Fruit fly (Drosophila melanogaster): Measurements from ENCODE around the gene Atg16.

Atg16 gene

dm6 chr3R:29857228-29857627, 22.3 kb upstream of the Atg16 start, which contains the start of gene dgt1 (continued):
- no peak for TF ChIP-seq CG14050 (GFP tag; IDR thresholded peaks at IDR 0.05)
- TF ChIP-seq CG12659 (GFP tag; optimal IDR thresholded peaks at IDR 0.05) = no peak
- peak; percentile 95 for TF ChIP-seq MESR4 (GFP tag; optimal IDR thresholded peaks at IDR 0.05)
- no peak for TF ChIP-seq seq (GFP tag; IDR thresholded peaks at IDR 0.05)
- no peak for TF ChIP-seq CG13296 (GFP tag; optimal IDR thresholded peaks at IDR 0.05)
- no peak for TF ChIP-seq inv (GFP tag; IDR thresholded peaks at IDR 0.05; ENCODE audit: partially characterized antibody)
- peak; percentile 93 for TF ChIP-seq Dp (GFP tag; optimal IDR thresholded peaks at IDR 0.05)
- peak; percentile 80 for TF ChIP-seq YL-1 (GFP tag; optimal IDR thresholded peaks at IDR 0.05)
- TF ChIP-seq hb (GFP tag; IDR thresholded peaks at IDR 0.05; ENCODE audit: partially characterized antibody) = no peak
- TF ChIP-seq dimm (GFP tag; IDR thresholded peaks at IDR 0.05) = no peak
- no peak for TF ChIP-seq CG18619 (GFP tag; optimal IDR thresholded peaks at IDR 0.05)
- no peak for TF ChIP-seq CG10543 (GFP tag; optimal IDR thresholded peaks at IDR 0.05)
- TF ChIP-seq dysf (GFP tag; IDR thresholded peaks at IDR 0.05) = no peak
- TF ChIP-seq wdn (GFP tag; IDR thresholded peaks at IDR 0.05) = no peak
- TF ChIP-seq trh (GFP tag; optimal IDR thresholded peaks at IDR 0.05) = no peak
- TF ChIP-seq da (GFP tag; optimal IDR thresholded peaks at IDR 0.05) = no peak
- TF ChIP-seq Antp (GFP tag; optimal IDR thresholded peaks at IDR 0.05) = no peak
- TF ChIP-seq lov (optimal IDR thresholded peaks at IDR 0.05) = no peak
- no peak for TF ChIP-seq lov (GFP tag; IDR thresholded peaks at IDR 0.05)
- TF ChIP-seq sens (GFP tag) = no peak
- no peak for TF ChIP-seq Adf1 (GFP tag; IDR thresholded peaks at IDR 0.05)
- no peak for TF ChIP-seq Hand (GFP tag; optimal IDR thresholded peaks at IDR 0.05)
- TF ChIP-seq CG7556 (GFP tag; optimal IDR thresholded peaks at IDR 0.05) = no peak
- TF ChIP-seq lbe (GFP tag; optimal IDR thresholded peaks at IDR 0.05) = no peak
- no peak for TF ChIP-seq CG7928 (GFP tag; optimal IDR thresholded peaks at IDR 0.05)
- no peak for TF ChIP-seq CG1647 (GFP tag; optimal IDR thresholded peaks at IDR 0.05)
- TF ChIP-seq Fer1 (GFP tag; optimal IDR thresholded peaks at IDR 0.05) = no peak
- no peak for TF ChIP-seq ab (GFP tag; optimal IDR thresholded peaks at IDR 0.05)
- TF ChIP-seq HLHmδ (GFP tag; optimal IDR thresholded peaks at IDR 0.05) = no peak
- TF ChIP-seq HLH4C (GFP tag; IDR thresholded peaks at IDR 0.05; ENCODE audit: partially characterized antibody) = no peak
- no peak for TF ChIP-seq ara (GFP tag; IDR thresholded peaks at IDR 0.05)
- TF ChIP-seq CG17912 (GFP tag; optimal IDR thresholded peaks at IDR 0.05) = no peak
- no peak for TF ChIP-seq CG7786 (GFP tag; optimal IDR thresholded peaks at IDR 0.05)
- no peak for TF ChIP-seq hkb (optimal IDR thresholded peaks at IDR 0.05)
- no peak for TF ChIP-seq hkb (GFP tag; IDR thresholded peaks at IDR 0.05)
- TF ChIP-seq CG9797 (GFP tag; optimal IDR thresholded peaks at IDR 0.05) = peak; percentile 88
- TF ChIP-seq CG2120 (GFP tag; optimal IDR thresholded peaks at IDR 0.05) = no peak
- TF ChIP-seq gfzf (GFP tag; optimal IDR thresholded peaks at IDR 0.05) = peak; percentile 93
- no peak for TF ChIP-seq slou (GFP tag; optimal IDR thresholded peaks at IDR 0.05)
- TF ChIP-seq CG14710 (tag; optimal IDR thresholded peaks at IDR 0.05) = peak; percentile 85
- TF ChIP-seq az2 (GFP tag; optimal IDR thresholded peaks at IDR 0.05) = no peak
- TF ChIP-seq CG7987 (GFP tag; optimal IDR thresholded peaks at IDR 0.05) = no peak
- TF ChIP-seq nmo (GFP tag; optimal IDR thresholded peaks at IDR 0.05) = peak; percentile 6
- no peak for TF ChIP-seq CG4424 (GFP tag; optimal IDR thresholded peaks at IDR 0.05)
- no peak for TF ChIP-seq stc (GFP tag; IDR thresholded peaks at IDR 0.05)
- no peak for TF ChIP-seq danr (GFP tag; IDR thresholded peaks at IDR 0.05)
- TF ChIP-seq CG6791 (GFP tag; IDR thresholded peaks at IDR 0.05; ENCODE audit: partially characterized antibody) = no peak
- no peak for TF ChIP-seq Nf-YB (GFP tag; optimal IDR thresholded peaks at IDR 0.05)
- TF ChIP-seq CG4617 (GFP tag; optimal IDR thresholded peaks at IDR 0.05; ENCODE audit: borderline replicate concordance) = peak; percentile 88
- no peak for TF ChIP-seq dmrt11E (tag; optimal IDR thresholded peaks at IDR 0.05)
- TF ChIP-seq nau (GFP tag; optimal IDR thresholded peaks at IDR 0.05) = no peak
- TF ChIP-seq CG33557 (GFP tag; optimal IDR thresholded peaks at IDR 0.05) = no peak

All from whole organism, embryonic.